Fruit fly (Drosophila melanogaster) whole organism, embryonic: ENCODE results near the gene Mer.

Experiments
- Atf6 ChIP-seq: fragments of 200-800 bp; sonication (Bioruptor generic); IDR thresholded peaks from 2 replicates; pipeline ENCODE4 v1.3.6; 2022; ENCODE audit warnings: missing biosample characterization, missing genetic modification characterization
- BEAF-32 ChIP-seq: fragments of 200-800 bp; sonication (Bioruptor generic); optimal IDR thresholded peaks from 3 replicates; lab custom pipeline; 2017; ENCODE audit warnings: missing biosample characterization, missing genetic modification characterization, mild to moderate bottlenecking, moderate library complexity, missing genetic modification reagents
- Bgb ChIP-seq: fragments of 200-800 bp; sonication (Bioruptor generic); IDR thresholded peaks from 2 replicates; pipeline ENCODE4 v1.3.6; 2022; ENCODE audit warnings: missing biosample characterization, missing genetic modification characterization; ENCODE audit not compliant: partially characterized antibody
- CG10565 ChIP-seq: fragments of 200-800 bp; sonication (Bioruptor generic); optimal IDR thresholded peaks from 3 replicates; lab custom pipeline; 2016; ENCODE audit warnings: missing biosample characterization, mild to moderate bottlenecking, missing genetic modification characterization
- CG12104 ChIP-seq: fragments of 200-800 bp; sonication (Bioruptor generic); optimal IDR thresholded peaks from 3 replicates; lab custom pipeline; 2016; ENCODE audit warnings: missing biosample characterization, missing genetic modification characterization
- CG13287 ChIP-seq: fragments of 200-800 bp; sonication (Bioruptor generic); IDR thresholded peaks from 2 replicates; pipeline ENCODE4 v1.3.6; 2022; ENCODE audit warnings: missing biosample characterization, missing genetic modification characterization; ENCODE audit not compliant: partially characterized antibody
- CG13775 ChIP-seq: fragments of 200-800 bp; sonication (Bioruptor generic); optimal IDR thresholded peaks from 3 replicates; lab custom pipeline; 2017; ENCODE audit warnings: missing biosample characterization, mild to moderate bottlenecking, missing genetic modification characterization
- CG14860 ChIP-seq: fragments of 200-800 bp; sonication (Bioruptor generic); IDR thresholded peaks from 3 replicates; pipeline ENCODE4 v1.3.6; 2022; ENCODE audit warnings: missing biosample characterization, missing genetic modification characterization; ENCODE audit not compliant: partially characterized antibody
- CG15514 ChIP-seq: fragments of 200-800 bp; sonication (Bioruptor generic); optimal IDR thresholded peaks from 3 replicates; lab custom pipeline; 2017; ENCODE audit warnings: missing biosample characterization, missing genetic modification characterization, mild to moderate bottlenecking, moderate library complexity, missing genetic modification reagents
- CG16813 ChIP-seq: fragments of 200-800 bp; sonication (Bioruptor generic); IDR thresholded peaks from 3 replicates; pipeline ENCODE4 v1.3.6; 2022; ENCODE audit warnings: missing biosample characterization, missing genetic modification characterization; ENCODE audit not compliant: partially characterized antibody
- CG2116 ChIP-seq: fragments of 200-800 bp; sonication (Bioruptor generic); optimal IDR thresholded peaks from 3 replicates; lab custom pipeline; 2018; ENCODE audit warnings: missing biosample characterization, mild to moderate bottlenecking, missing genetic modification characterization
- CG30403 ChIP-seq: fragments of 200-800 bp; sonication (Bioruptor generic); optimal IDR thresholded peaks from 3 replicates; lab custom pipeline; 2016; ENCODE audit warnings: missing biosample characterization, missing genetic modification characterization
- CG4328 ChIP-seq: fragments of 200-800 bp; sonication (Bioruptor generic); optimal IDR thresholded peaks from 3 replicates; lab custom pipeline; 2017; ENCODE audit warnings: missing biosample characterization, missing genetic modification reagents, missing genetic modification characterization
- CG4404 ChIP-seq: fragments of 200-800 bp; sonication (Bioruptor generic); IDR thresholded peaks from 2 replicates; pipeline ENCODE4 v1.3.6; 2022; ENCODE audit warnings: missing biosample characterization, missing genetic modification characterization
- CG5180 ChIP-seq: fragments of 200-800 bp; sonication (Bioruptor generic); optimal IDR thresholded peaks from 3 replicates; lab custom pipeline; 2017; ENCODE audit warnings: missing biosample characterization, missing genetic modification characterization, mild to moderate bottlenecking, moderate library complexity, missing genetic modification reagents
- CG6791 ChIP-seq: fragments of 200-800 bp; sonication (Bioruptor generic); IDR thresholded peaks from 3 replicates; pipeline ENCODE4 v1.3.6; 2022; ENCODE audit warnings: missing biosample characterization, missing genetic modification characterization; ENCODE audit not compliant: partially characterized antibody
- CG7745 ChIP-seq: fragments of 200-800 bp; sonication (Bioruptor generic); optimal IDR thresholded peaks from 2 replicates; lab custom pipeline; 2018; ENCODE audit warnings: missing biosample characterization, mild to moderate bottlenecking, missing genetic modification characterization, moderate library complexity
- CG7963 ChIP-seq: fragments of 200-800 bp; sonication (Bioruptor generic); IDR thresholded peaks from 3 replicates; pipeline ENCODE4 v1.3.6; 2022; ENCODE audit warnings: missing biosample characterization, missing genetic modification characterization; ENCODE audit not compliant: partially characterized antibody
- CG7987 ChIP-seq: fragments of 200-800 bp; sonication (Bioruptor generic); optimal IDR thresholded peaks from 2 replicates; lab custom pipeline; 2018; ENCODE audit warnings: missing biosample characterization, mild to moderate bottlenecking, missing genetic modification characterization, moderate library complexity
- CG8281 ChIP-seq: fragments of 200-800 bp; sonication (Bioruptor generic); optimal IDR thresholded peaks from 2 replicates; lab custom pipeline; 2018; ENCODE audit warnings: missing biosample characterization, mild to moderate bottlenecking, missing genetic modification characterization, moderate library complexity
- CG8765 ChIP-seq: fragments of 200-800 bp; sonication (Bioruptor generic); IDR thresholded peaks from 2 replicates; pipeline ENCODE4 v1.3.6; 2022; ENCODE audit warnings: missing biosample characterization, missing genetic modification characterization
- CG9797 ChIP-seq: fragments of 200-800 bp; sonication (Bioruptor generic); optimal IDR thresholded peaks from 3 replicates; lab custom pipeline; 2018; ENCODE audit warnings: missing biosample characterization, mild to moderate bottlenecking, missing genetic modification characterization
- CoRest ChIP-seq: fragments of 200-800 bp; sonication (Bioruptor generic); optimal IDR thresholded peaks from 3 replicates; lab custom pipeline; 2018; ENCODE audit warnings: missing biosample characterization, mild to moderate bottlenecking, missing genetic modification characterization, moderate library complexity
- CrebB ChIP-seq: fragments of 200-800 bp; sonication (Bioruptor generic); optimal IDR thresholded peaks from 3 replicates; lab custom pipeline; 2018; ENCODE audit warnings: missing biosample characterization, mild to moderate bottlenecking, missing genetic modification characterization
- Deaf1 ChIP-seq: fragments of 200-800 bp; optimal IDR thresholded peaks from 3 replicates; lab custom pipeline; 2019; ENCODE audit warnings: missing biosample characterization, mild to moderate bottlenecking, missing genetic modification characterization, moderate library complexity
- Drgx ChIP-seq: fragments of 200-800 bp; sonication (Bioruptor generic); IDR thresholded peaks from 2 replicates; pipeline ENCODE4 v1.3.6; 2022; ENCODE audit warnings: missing biosample characterization, missing genetic modification characterization
- H2.0 ChIP-seq: fragments of 200-800 bp; sonication (Bioruptor generic); IDR thresholded peaks from 2 replicates; pipeline ENCODE4 v1.3.6; 2022; ENCODE audit warnings: missing biosample characterization, missing genetic modification characterization
- HmgD ChIP-seq: fragments of 200-800 bp; sonication (Bioruptor generic); optimal IDR thresholded peaks from 3 replicates; lab custom pipeline; 2016; ENCODE audit warnings: missing biosample characterization, missing genetic modification characterization
- Hr39 ChIP-seq: fragments of >200 bp; optimal IDR thresholded peaks from 2 replicates; lab custom pipeline; 2017
- Lpt ChIP-seq: fragments of >200 bp; optimal IDR thresholded peaks from 2 replicates; lab custom pipeline; 2018; ENCODE audit warnings: missing biosample characterization, missing genetic modification characterization
- MBD-R2 ChIP-seq: fragments of 200-800 bp; sonication (Bioruptor generic); IDR thresholded peaks from 2 replicates; pipeline ENCODE4 v1.3.6; 2022; ENCODE audit warnings: missing biosample characterization, missing genetic modification characterization
- MESR4 ChIP-seq: fragments of 200-800 bp; sonication (Bioruptor generic); optimal IDR thresholded peaks from 2 replicates; lab custom pipeline; 2018; ENCODE audit warnings: missing biosample characterization, mild to moderate bottlenecking, missing genetic modification characterization, moderate library complexity
- Myb ChIP-seq: fragments of 200-800 bp; sonication (Bioruptor generic); optimal IDR thresholded peaks from 2 replicates; lab custom pipeline; 2016; ENCODE audit warnings: missing biosample characterization, missing genetic modification characterization
- Rx ChIP-seq: fragments of 200-800 bp; sonication (Bioruptor generic); IDR thresholded peaks from 2 replicates; pipeline ENCODE4 v1.3.6; 2022; ENCODE audit warnings: missing biosample characterization, missing genetic modification characterization
- Sin3A ChIP-seq: fragments of >200 bp; optimal IDR thresholded peaks from 2 replicates; lab custom pipeline; 2018
- Sox100B ChIP-seq: fragments of 200-800 bp; sonication (Bioruptor generic); optimal IDR thresholded peaks from 3 replicates; lab custom pipeline; 2018; ENCODE audit warnings: missing biosample characterization, mild to moderate bottlenecking, missing genetic modification characterization
- Sry-δ ChIP-seq: fragments of 200-800 bp; sonication (Bioruptor generic); optimal IDR thresholded peaks from 2 replicates; lab custom pipeline; 2016; ENCODE audit warnings: missing biosample characterization, missing genetic modification characterization
- Usf ChIP-seq: fragments of 200-800 bp; sonication (Bioruptor generic); optimal IDR thresholded peaks from 2 replicates; lab custom pipeline; 2017; ENCODE audit warnings: missing genotype, missing biosample characterization, missing genetic modification characterization
- Vsx1 ChIP-seq: fragments of 200-800 bp; sonication (Bioruptor generic); optimal IDR thresholded peaks from 2 replicates; lab custom pipeline; 2017; ENCODE audit warnings: missing biosample characterization, mild to moderate bottlenecking, missing genetic modification characterization, missing genetic modification reagents
- al ChIP-seq: fragments of 200-800 bp; sonication (Bioruptor generic); IDR thresholded peaks from 2 replicates; pipeline ENCODE4 v1.3.6; 2022; ENCODE audit warnings: missing biosample characterization, missing genetic modification characterization
- ash1 ChIP-seq: fragments of 200-800 bp; sonication (Bioruptor generic); optimal IDR thresholded peaks from 2 replicates; lab custom pipeline; 2018; ENCODE audit warnings: missing biosample characterization, mild to moderate bottlenecking, missing genetic modification characterization
- bcd ChIP-seq: fragments of 200-800 bp; sonication (Bioruptor generic); optimal IDR thresholded peaks from 2 replicates; lab custom pipeline; 2017; ENCODE audit warnings: missing biosample characterization, mild to moderate bottlenecking, missing genetic modification characterization
- cg ChIP-seq: fragments of 200-800 bp; sonication (Bioruptor generic); optimal IDR thresholded peaks from 3 replicates; lab custom pipeline; 2019; ENCODE audit warnings: missing biosample characterization, mild to moderate bottlenecking, missing genetic modification characterization, moderate library complexity
- dysf ChIP-seq: fragments of 200-800 bp; sonication (Bioruptor generic); IDR thresholded peaks from 3 replicates; pipeline ENCODE4 v1.3.6; 2022; ENCODE audit warnings: missing biosample characterization, missing genetic modification characterization
- ftz-f1 ChIP-seq: fragments of 200-800 bp; sonication (Bioruptor generic); optimal IDR thresholded peaks from 2 replicates; lab custom pipeline; 2016; ENCODE audit warnings: missing biosample characterization, missing genetic modification characterization
- gcm2 ChIP-seq: fragments of 200-800 bp; sonication (Bioruptor generic); optimal IDR thresholded peaks from 2 replicates; lab custom pipeline; 2016; ENCODE audit warnings: missing biosample characterization, missing genetic modification characterization
- kay ChIP-seq: fragments of 200-800 bp; sonication (Bioruptor generic); optimal IDR thresholded peaks from 2 replicates; lab custom pipeline; 2016; ENCODE audit warnings: missing biosample characterization, missing genetic modification characterization
- onecut ChIP-seq: fragments of 200-800 bp; sonication (Bioruptor generic); IDR thresholded peaks from 2 replicates; pipeline ENCODE4 v1.3.6; 2022; ENCODE audit warnings: missing biosample characterization, missing genetic modification characterization
- p53 ChIP-seq: fragments of 200-800 bp; sonication (Bioruptor generic); optimal IDR thresholded peaks from 2 replicates; lab custom pipeline; 2016; ENCODE audit warnings: missing biosample characterization, missing genetic modification characterization
- pnt ChIP-seq: fragments of 200-800 bp; sonication (Bioruptor generic); optimal IDR thresholded peaks from 3 replicates; lab custom pipeline; 2016; ENCODE audit warnings: missing biosample characterization, missing genetic modification characterization
- zen2 ChIP-seq: fragments of 200-800 bp; sonication (Bioruptor generic); IDR thresholded peaks from 3 replicates; pipeline ENCODE4 v1.3.6; 2022; ENCODE audit warnings: missing biosample characterization, missing genetic modification characterization; ENCODE audit not compliant: partially characterized antibody

Gene Mer

DNA sequence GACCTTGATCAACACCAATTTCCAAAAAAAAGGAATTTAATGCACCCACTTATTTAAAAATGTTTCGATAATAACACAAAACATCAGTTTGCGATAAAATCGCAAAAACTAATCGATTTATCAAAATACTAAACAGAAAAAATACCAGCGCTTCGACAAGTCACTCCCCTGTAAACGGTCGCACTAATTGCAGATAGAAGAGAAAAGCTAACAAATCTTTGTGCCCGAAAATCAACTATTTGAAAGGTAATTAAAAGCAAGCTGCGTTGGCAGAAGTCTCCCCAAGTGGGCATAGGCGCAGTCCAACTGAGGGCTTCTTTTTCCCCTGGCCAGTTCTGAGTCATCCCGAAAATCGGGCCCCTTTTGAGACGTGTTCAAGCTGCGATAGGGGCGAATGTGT is 37.5 kb upstream of the Mer start, which contains the start of gene AP-1-2beta (continued):
- TF ChIP-seq CrebB (tag; lab: Kevin White, UChicago) (no peak), pnt (no peak), kay (GFP tag; lab: Kevin White, UChicago) (no peak), CG30403 (GFP tag; lab: Kevin White, UChicago) (no peak), CoRest (tag; lab: Kevin White, UChicago) (no peak), CG15514 (peak; percentile 9), zen2 (GFP tag; lab: Robert Waterston, UW) (no peak), CG7987 (GFP tag; lab: Kevin White, UChicago) (no peak), Lpt (GFP tag; lab: Kevin White, UChicago) (no peak), dysf (GFP tag; lab: Robert Waterston, UW) (no peak), HmgD (GFP tag; lab: Kevin White, UChicago) (no peak), ftz-f1 (no peak), Rx (GFP tag; lab: Robert Waterston, UW) (no peak), MBD-R2 (GFP tag; lab: Robert Waterston, UW) (peak; percentile 44; the same call in 1 of the 2 replicates), CG10565 (GFP tag; lab: Kevin White, UChicago) (no peak), cg (peak; percentile 17), Sry-δ (peak; percentile 52), Deaf1 (tag; lab: Kevin White, UChicago) (no peak), H2.0 (GFP tag; lab: Robert Waterston, UW) (no peak), CG7963 (GFP tag; lab: Robert Waterston, UW) (0 out of 3 replicates have a peak, but pooled peaks have one; percentile 30), CG9797 (GFP tag; lab: Kevin White, UChicago) (peak; percentile 75), CG8765 (GFP tag; lab: Robert Waterston, UW) (no peak), CG4404 (no peak), CG8281 (tag; lab: Kevin White, UChicago) (no peak), Myb (GFP tag; lab: Kevin White, UChicago) (peak; percentile 76), Vsx1 (no peak), gcm2 (GFP tag; lab: Kevin White, UChicago) (no peak), CG5180 (GFP tag; lab: Kevin White, UChicago) (no peak), p53 (GFP tag; lab: Kevin White, UChicago) (no peak), bcd (GFP tag; lab: Kevin White, UChicago) (no peak), al (GFP tag; lab: Robert Waterston, UW) (no peak), Bgb (GFP tag; lab: Robert Waterston, UW) (no peak), CG13287 (GFP tag; lab: Robert Waterston, UW) (peak; percentile 57), ash1 (GFP tag; lab: Kevin White, UChicago) (no peak), Drgx (GFP tag; lab: Robert Waterston, UW) (no peak), Hr39 (lab: Kevin White, UChicago) (no peak), Sox100B (GFP tag; lab: Kevin White, UChicago) (no peak), onecut (GFP tag; lab: Robert Waterston, UW) (no peak), Usf (GFP tag; lab: Kevin White, UChicago) (no peak), CG7745 (no peak), Atf6 (GFP tag; lab: Robert Waterston, UW) (no peak), CG2116 (GFP tag; lab: Kevin White, UChicago) (peak; percentile 64), MESR4 (GFP tag; lab: Kevin White, UChicago) (peak; percentile 89), CG6791 (GFP tag; lab: Robert Waterston, UW) (peak; percentile 72; the same call in 2 of the 3 replicates), Sin3A (lab: Kevin White, UChicago) (no peak), CG16813 (peak; percentile 45; the same call in 2 of the 3 replicates), CG4328 (GFP tag; lab: Kevin White, UChicago) (no peak), CG12104 (no peak), BEAF-32 (GFP tag; lab: Kevin White, UChicago) (peak; percentile 50), CG13775 (no peak), CG14860 (GFP tag; lab: Robert Waterston, UW) (peak; percentile 40; the same call in 1 of the 3 replicates)
